Worm (Caenorhabditis elegans): ENCODE measurements around the gene AH9.1.

DNA sequence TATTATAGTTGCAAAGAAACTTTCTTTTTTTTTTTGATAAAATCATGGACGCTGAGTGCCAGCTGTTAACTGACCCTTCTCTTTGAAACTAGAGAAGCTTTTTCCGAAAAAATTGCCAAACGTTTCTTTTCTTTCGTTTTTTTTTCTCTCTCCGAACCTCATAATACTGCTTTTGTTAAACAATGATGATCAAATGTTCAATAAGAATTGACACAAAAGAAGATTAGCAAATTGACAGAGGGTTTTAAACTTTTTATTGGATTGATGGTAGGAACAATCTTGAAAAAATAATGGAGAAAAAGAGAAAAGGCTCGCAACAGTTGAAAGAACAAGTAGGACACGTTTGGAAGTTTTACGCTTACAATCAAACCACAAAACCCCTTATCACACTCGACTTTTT, 26.0 kb downstream of the AH9.1 start, which contains the start of gene hex-1:
- TF ChIP-seq nhr-6 (tag; optimal IDR thresholded peaks at IDR 0.05) (no peak), R02D3.7 (tag; optimal IDR thresholded peaks at IDR 0.05) (no peak), F49E8.2 (tag; optimal IDR thresholded peaks at IDR 0.05; ENCODE audit: borderline replicate concordance) (no peak), nhr-111 (GFP tag; optimal IDR thresholded peaks at IDR 0.05) (no peak), ceh-82 (tag; optimal IDR thresholded peaks at IDR 0.05) (no peak), hif-1 (tag; optimal IDR thresholded peaks at IDR 0.05) (no peak), php-3 (GFP tag; IDR thresholded peaks at IDR 0.05) (no peak), dve-1 (tag; optimal IDR thresholded peaks at IDR 0.05; ENCODE audit: insufficient read depth) (no peak)
